Fruit fly (Drosophila melanogaster): ENCODE results near the gene Doc3.

Gene Doc3

dm6 chr3L:9054239-9054638, 49.2 kb downstream of the Doc3 start:
- TF ChIP-seq Mio (GFP tag; optimal IDR thresholded peaks at IDR 0.05) (no peak), lola (GFP tag; optimal IDR thresholded peaks at IDR 0.05) (no peak), h (GFP tag; optimal IDR thresholded peaks at IDR 0.05) (no peak), GATAd (GFP tag; optimal IDR thresholded peaks at IDR 0.05) (no peak), jim (GFP tag; optimal IDR thresholded peaks at IDR 0.05) (no peak), Abd-B (GFP tag; optimal IDR thresholded peaks at IDR 0.05) (no peak), Hr78 (GFP tag; optimal IDR thresholded peaks at IDR 0.05) (no peak), Jra (GFP tag; optimal IDR thresholded peaks at IDR 0.05) (no peak), Hnf4 (GFP tag; optimal IDR thresholded peaks at IDR 0.05) (no peak), sv (GFP tag; optimal IDR thresholded peaks at IDR 0.05) (no peak), dl (GFP tag; optimal IDR thresholded peaks at IDR 0.05; ENCODE audit: insufficient read depth in 1 of 2, partially characterized antibody in 2 of 2) (no peak), br (GFP tag; optimal IDR thresholded peaks at IDR 0.05) (no peak), OdsH (GFP tag; optimal IDR thresholded peaks at IDR 0.05) (no peak), foxo (GFP tag; optimal IDR thresholded peaks at IDR 0.05) (no peak), rgr (GFP tag; optimal IDR thresholded peaks at IDR 0.05) (no peak), tai (GFP tag; optimal IDR thresholded peaks at IDR 0.05) (no peak), HLH106 (tag; optimal IDR thresholded peaks at IDR 0.05) (no peak), Dfd (GFP tag; optimal IDR thresholded peaks at IDR 0.05) (no peak), CG9705 (GFP tag; optimal IDR thresholded peaks at IDR 0.05) (no peak), Hr83 (GFP tag; optimal IDR thresholded peaks at IDR 0.05; ENCODE audit: poor library complexity, severe bottlenecking) (no peak)

- TF ChIP-seq brk (GFP tag; optimal IDR thresholded peaks at IDR 0.05): peak; percentile 5
- TF ChIP-seq psq (GFP tag; optimal IDR thresholded peaks at IDR 0.05): no peak
- TF ChIP-seq Vsx2 (GFP tag; optimal IDR thresholded peaks at IDR 0.05; ENCODE audit: partially characterized antibody): no peak
- no peak for TF ChIP-seq jim (GFP tag; optimal IDR thresholded peaks at IDR 0.05)
Measured at dm6 chr3L:9054822-9055407, 49.9 kb downstream of the Doc3 start.

dm6 chr3L:9055870-9056807, 51.1 kb downstream of the Doc3 start:
- TF ChIP-seq Vsx2 (GFP tag; optimal IDR thresholded peaks at IDR 0.05; ENCODE audit: partially characterized antibody) (peak; percentile 3), Myc (optimal IDR thresholded peaks at IDR 0.05) (no peak), Hr83 (GFP tag; optimal IDR thresholded peaks at IDR 0.05; ENCODE audit: poor library complexity, severe bottlenecking) (no peak), Dif (GFP tag; optimal IDR thresholded peaks at IDR 0.05; ENCODE audit: partially characterized antibody) (peak; percentile 22), jim (GFP tag; optimal IDR thresholded peaks at IDR 0.05) (no peak)
